Fruit fly (Drosophila melanogaster) whole organism, pupa: ENCODE results near the gene sowah.

Experiments
- CG10348 ChIP-seq: fragments of 200-800 bp; sonication (Bioruptor generic); IDR thresholded peaks from 2 replicates; pipeline ENCODE4 v1.3.6; 2022; ENCODE audit warnings: missing biosample characterization, missing genetic modification characterization
- CG13204 ChIP-seq: fragments of 200-800 bp; sonication (Bioruptor generic); optimal IDR thresholded peaks from 2 replicates; lab custom pipeline; 2018; ENCODE audit warnings: missing biosample characterization, mild to moderate bottlenecking, missing genetic modification characterization, moderate library complexity
- CG9948 ChIP-seq: fragments of 200-800 bp; sonication (Bioruptor generic); optimal IDR thresholded peaks from 2 replicates; lab custom pipeline; 2018; ENCODE audit warnings: missing biosample characterization, mild to moderate bottlenecking, missing genetic modification characterization, moderate library complexity
- D1 ChIP-seq: fragments of 200-800 bp; sonication (Bioruptor generic); optimal IDR thresholded peaks from 2 replicates; lab custom pipeline; 2018; ENCODE audit warnings: missing biosample characterization, mild to moderate bottlenecking, missing genetic modification characterization, moderate library complexity
- EcR ChIP-seq: fragments of 200-800 bp; sonication (Bioruptor generic); optimal IDR thresholded peaks from 3 replicates; lab custom pipeline; 2019; ENCODE audit warnings: missing biosample characterization, missing genetic modification characterization, mild to moderate bottlenecking, moderate library complexity, missing genetic modification reagents
- Pif1B ChIP-seq: fragments of 200-800 bp; sonication (Bioruptor generic); optimal IDR thresholded peaks from 3 replicates; lab custom pipeline; 2016; ENCODE audit warnings: missing biosample characterization, missing genetic modification characterization
- gl ChIP-seq: fragments of 200-800 bp; sonication (Bioruptor generic); optimal IDR thresholded peaks from 2 replicates; lab custom pipeline; 2018; ENCODE audit warnings: missing biosample characterization, mild to moderate bottlenecking, missing genetic modification characterization
- rn ChIP-seq: fragments of 200-800 bp; sonication (Bioruptor generic); IDR thresholded peaks from 2 replicates; pipeline ENCODE4 v1.3.6; 2022; ENCODE audit warnings: missing biosample characterization, missing genetic modification characterization

DNA sequence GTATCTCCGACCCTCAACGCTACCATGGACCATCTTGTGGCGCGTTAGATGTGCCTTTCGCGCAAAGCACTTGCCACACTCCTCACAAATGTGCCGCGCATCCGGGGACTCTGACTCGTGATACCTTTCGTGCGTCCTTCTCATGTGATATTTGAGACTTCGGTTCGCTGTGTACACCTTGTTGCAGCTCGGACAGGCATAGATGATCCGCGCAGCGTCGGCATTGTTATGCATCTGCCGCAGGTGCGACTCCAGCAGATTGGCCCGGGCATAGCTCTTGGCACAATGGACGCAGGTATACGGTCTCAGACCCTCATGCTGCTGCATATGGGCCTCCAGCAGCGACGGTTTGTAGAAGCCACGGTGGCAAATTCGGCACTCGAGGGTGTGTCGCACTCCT is 66.4 kb downstream of the sowah start:
- TF ChIP-seq D1 (no peak), CG13204 (no peak), CG9948 (no peak), rn (no peak), gl (tag; lab: Kevin White, UChicago) (no peak), EcR (GFP tag; lab: Kevin White, UChicago) (no peak), CG10348 (GFP tag; lab: Robert Waterston, UW) (no peak), Pif1B (GFP tag; lab: Kevin White, UChicago) (no peak)
